Fruit fly (Drosophila melanogaster) whole organism, embryonic: ENCODE results near the gene CG13077.

Source experiments
- Atf3 ChIP-seq: fragments of 200-800 bp; sonication (Bioruptor generic); optimal IDR thresholded peaks from 3 replicates; lab custom pipeline; 2016; ENCODE audit warnings: missing biosample characterization, missing genetic modification characterization
- B-H2 ChIP-seq: fragments of 200-800 bp; sonication (Bioruptor generic); optimal IDR thresholded peaks from 2 replicates; lab custom pipeline; 2018; ENCODE audit warnings: missing biosample characterization, mild to moderate bottlenecking, missing genetic modification characterization
- Bdp1 ChIP-seq: fragments of 200-800 bp; sonication (Bioruptor generic); optimal IDR thresholded peaks from 3 replicates; lab custom pipeline; 2016; ENCODE audit warnings: missing biosample characterization, missing genetic modification characterization
- CG10431 ChIP-seq: fragments of 200-800 bp; sonication (Bioruptor generic); optimal IDR thresholded peaks from 3 replicates; lab custom pipeline; 2018; ENCODE audit warnings: missing biosample characterization, mild to moderate bottlenecking, missing genetic modification characterization
- CG10565 ChIP-seq: fragments of 200-800 bp; sonication (Bioruptor generic); optimal IDR thresholded peaks from 3 replicates; lab custom pipeline; 2016; ENCODE audit warnings: missing biosample characterization, mild to moderate bottlenecking, missing genetic modification characterization
- CG11247 ChIP-seq: fragments of 200-800 bp; sonication (Bioruptor generic); IDR thresholded peaks from 2 replicates; pipeline ENCODE4 v1.3.6; 2022; ENCODE audit warnings: missing biosample characterization, missing genetic modification characterization
- CG11696 ChIP-seq: fragments of 200-800 bp; sonication (Bioruptor generic); IDR thresholded peaks from 2 replicates; pipeline ENCODE4 v1.3.6; 2022; ENCODE audit warnings: missing biosample characterization, missing genetic modification characterization
- CG1233 ChIP-seq: fragments of 200-800 bp; sonication (Bioruptor generic); optimal IDR thresholded peaks from 4 replicates; lab custom pipeline; 2018; ENCODE audit warnings: missing biosample characterization, mild to moderate bottlenecking, missing genetic modification characterization
- CG12942 ChIP-seq: fragments of 200-800 bp; sonication (Bioruptor generic); optimal IDR thresholded peaks from 3 replicates; lab custom pipeline; 2016; ENCODE audit warnings: missing biosample characterization, missing genetic modification characterization
- CG13296 ChIP-seq: fragments of 200-800 bp; sonication (Bioruptor generic); optimal IDR thresholded peaks from 3 replicates; lab custom pipeline; 2018; ENCODE audit warnings: missing biosample characterization, mild to moderate bottlenecking, missing genetic modification characterization
- CG13894 ChIP-seq: fragments of 200-800 bp; sonication (Bioruptor generic); optimal IDR thresholded peaks from 3 replicates; lab custom pipeline; 2018; ENCODE audit warnings: missing biosample characterization, mild to moderate bottlenecking, missing genetic modification characterization, moderate library complexity
- CG15514 ChIP-seq: fragments of 200-800 bp; sonication (Bioruptor generic); optimal IDR thresholded peaks from 3 replicates; lab custom pipeline; 2017; ENCODE audit warnings: missing biosample characterization, missing genetic modification characterization, mild to moderate bottlenecking, moderate library complexity, missing genetic modification reagents
- CG15601 ChIP-seq: fragments of 200-800 bp; sonication (Bioruptor generic); optimal IDR thresholded peaks from 3 replicates; lab custom pipeline; 2019; ENCODE audit warnings: missing biosample characterization, mild to moderate bottlenecking, missing genetic modification characterization, moderate library complexity
- CG17829 ChIP-seq: fragments of 200-800 bp; optimal IDR thresholded peaks from 2 replicates; lab custom pipeline; 2019; ENCODE audit warnings: missing biosample characterization, mild to moderate bottlenecking, missing genetic modification characterization, moderate library complexity
- CG1792 ChIP-seq: fragments of 200-800 bp; sonication (Bioruptor generic); optimal IDR thresholded peaks from 2 replicates; lab custom pipeline; 2016; ENCODE audit warnings: missing biosample characterization, missing genetic modification characterization
- CG18619 ChIP-seq: fragments of 200-800 bp; sonication (Bioruptor generic); optimal IDR thresholded peaks from 3 replicates; lab custom pipeline; 2017; ENCODE audit warnings: missing biosample characterization, mild to moderate bottlenecking, missing genetic modification characterization
- CG2120 ChIP-seq: fragments of 200-800 bp; sonication (Bioruptor generic); optimal IDR thresholded peaks from 3 replicates; lab custom pipeline; 2016; ENCODE audit warnings: missing biosample characterization, missing genetic modification characterization
- CG31224 ChIP-seq: fragments of 200-800 bp; sonication (Bioruptor generic); IDR thresholded peaks from 2 replicates; pipeline ENCODE4 v1.3.6; 2022; ENCODE audit warnings: missing biosample characterization, missing genetic modification characterization
- CG31365 ChIP-seq: fragments of 200-800 bp; sonication (Bioruptor generic); optimal IDR thresholded peaks from 2 replicates; lab custom pipeline; 2018; ENCODE audit warnings: missing biosample characterization, mild to moderate bottlenecking, missing genetic modification characterization
- CG3281 ChIP-seq: fragments of 200-800 bp; sonication (Bioruptor generic); optimal IDR thresholded peaks from 3 replicates; lab custom pipeline; 2017; ENCODE audit warnings: missing biosample characterization, mild to moderate bottlenecking, missing genetic modification characterization
- CG33213 ChIP-seq: fragments of 200-800 bp; sonication (Bioruptor generic); optimal IDR thresholded peaks from 3 replicates; lab custom pipeline; 2016; ENCODE audit warnings: missing biosample characterization, missing genetic modification characterization
- CG43689 ChIP-seq: fragments of 200-800 bp; sonication (Bioruptor generic); IDR thresholded peaks from 2 replicates; pipeline ENCODE4 v1.3.6; 2022; ENCODE audit warnings: missing biosample characterization, missing genetic modification characterization
- CG4854 ChIP-seq: fragments of 200-800 bp; sonication (Bioruptor generic); optimal IDR thresholded peaks from 2 replicates; lab custom pipeline; 2016; ENCODE audit warnings: missing biosample characterization, missing genetic modification characterization, inconsistent platforms
- CG6689 ChIP-seq: fragments of 200-800 bp; sonication (Bioruptor generic); IDR thresholded peaks from 2 replicates; pipeline ENCODE4 v1.3.6; 2022; ENCODE audit warnings: missing biosample characterization, missing genetic modification characterization
- CG7372 ChIP-seq: fragments of 200-800 bp; sonication (Bioruptor generic); IDR thresholded peaks from 2 replicates; pipeline ENCODE4 v1.3.6; 2022; ENCODE audit warnings: missing biosample characterization, missing genetic modification characterization
- CrebB ChIP-seq: fragments of 200-800 bp; sonication (Bioruptor generic); optimal IDR thresholded peaks from 3 replicates; lab custom pipeline; 2018; ENCODE audit warnings: missing biosample characterization, mild to moderate bottlenecking, missing genetic modification characterization
- Fer1 ChIP-seq: fragments of 200-800 bp; sonication (Bioruptor generic); optimal IDR thresholded peaks from 2 replicates; lab custom pipeline; 2017; ENCODE audit warnings: missing biosample characterization, mild to moderate bottlenecking, missing genetic modification characterization
- HHEX ChIP-seq: fragments of 200-800 bp; sonication (Bioruptor generic); optimal IDR thresholded peaks from 3 replicates; lab custom pipeline; 2017; ENCODE audit warnings: missing biosample characterization, mild to moderate bottlenecking, missing genetic modification characterization, missing genetic modification reagents
- Hr39 ChIP-seq: fragments of >200 bp; optimal IDR thresholded peaks from 2 replicates; lab custom pipeline; 2017
- MTF-1 ChIP-seq: fragments of 200-800 bp; sonication (Bioruptor generic); optimal IDR thresholded peaks from 2 replicates; lab custom pipeline; 2018; ENCODE audit warnings: missing biosample characterization, mild to moderate bottlenecking, missing genetic modification characterization, borderline replicate concordance
- Mad ChIP-seq: fragments of 200-800 bp; sonication (Bioruptor generic); optimal IDR thresholded peaks from 2 replicates; lab custom pipeline; 2016; ENCODE audit warnings: missing biosample characterization, missing genetic modification characterization
- NC2β ChIP-seq: fragments of 200-800 bp; sonication (Bioruptor generic); optimal IDR thresholded peaks from 2 replicates; lab custom pipeline; 2016; ENCODE audit warnings: missing biosample characterization, missing genetic modification characterization
- NFAT ChIP-seq: fragments of 200-800 bp; sonication (Bioruptor generic); IDR thresholded peaks from 2 replicates; pipeline ENCODE4 v1.3.6; 2022; ENCODE audit warnings: missing biosample characterization, missing genetic modification characterization
- NK7.1 ChIP-seq: fragments of 200-800 bp; sonication (Bioruptor generic); optimal IDR thresholded peaks from 3 replicates; lab custom pipeline; 2016; ENCODE audit warnings: missing biosample characterization, missing genetic modification characterization
- PHDP ChIP-seq: fragments of 200-800 bp; sonication (Bioruptor generic); optimal IDR thresholded peaks from 3 replicates; lab custom pipeline; 2018; ENCODE audit warnings: missing biosample characterization, mild to moderate bottlenecking, missing genetic modification characterization, moderate library complexity
- Ravus ChIP-seq: fragments of 200-800 bp; sonication (Bioruptor generic); IDR thresholded peaks from 2 replicates; pipeline ENCODE4 v1.3.6; 2022; ENCODE audit warnings: missing biosample characterization, missing genetic modification characterization
- Usf ChIP-seq: fragments of 200-800 bp; sonication (Bioruptor generic); optimal IDR thresholded peaks from 2 replicates; lab custom pipeline; 2017; ENCODE audit warnings: missing genotype, missing biosample characterization, missing genetic modification characterization
- crol ChIP-seq: fragments of 200-800 bp; sonication (Bioruptor generic); IDR thresholded peaks from 2 replicates; pipeline ENCODE4 v1.3.6; 2022; ENCODE audit warnings: missing biosample characterization, missing genetic modification characterization
- gfzf ChIP-seq: fragments of 200-800 bp; sonication (Bioruptor generic); optimal IDR thresholded peaks from 2 replicates; lab custom pipeline; 2016; ENCODE audit warnings: missing biosample characterization, mild to moderate bottlenecking, missing genetic modification characterization, moderate library complexity
- gsb-n ChIP-seq: fragments of 200-800 bp; sonication (Bioruptor generic); optimal IDR thresholded peaks from 3 replicates; lab custom pipeline; 2018; ENCODE audit warnings: missing biosample characterization, mild to moderate bottlenecking, missing genetic modification characterization
- her ChIP-seq: fragments of 200-800 bp; sonication (Bioruptor generic); optimal IDR thresholded peaks from 2 replicates; lab custom pipeline; 2016; ENCODE audit warnings: missing biosample characterization, missing genetic modification characterization
- ind ChIP-seq: fragments of 200-800 bp; sonication (Bioruptor generic); optimal IDR thresholded peaks from 3 replicates; lab custom pipeline; 2016; ENCODE audit warnings: missing biosample characterization, missing genetic modification characterization
- kah ChIP-seq: fragments of 200-800 bp; sonication (Bioruptor generic); optimal IDR thresholded peaks from 2 replicates; lab custom pipeline; 2018; ENCODE audit warnings: missing biosample characterization, mild to moderate bottlenecking, missing genetic modification characterization
- lbe ChIP-seq: fragments of 200-800 bp; sonication (Bioruptor generic); optimal IDR thresholded peaks from 2 replicates; lab custom pipeline; 2016; ENCODE audit warnings: missing biosample characterization, mild to moderate bottlenecking, missing genetic modification characterization
- nerfin-1 ChIP-seq: fragments of 200-800 bp; sonication (Bioruptor generic); optimal IDR thresholded peaks from 3 replicates; lab custom pipeline; 2019; ENCODE audit warnings: missing biosample characterization, mild to moderate bottlenecking, missing genetic modification characterization, moderate library complexity
- nmo ChIP-seq: fragments of 200-800 bp; sonication (Bioruptor generic); optimal IDR thresholded peaks from 2 replicates; lab custom pipeline; 2018; ENCODE audit warnings: missing biosample characterization, mild to moderate bottlenecking, missing genetic modification characterization, moderate library complexity
- oc ChIP-seq: fragments of 200-800 bp; sonication (Bioruptor generic); optimal IDR thresholded peaks from 2 replicates; lab custom pipeline; 2018; ENCODE audit warnings: missing biosample characterization, mild to moderate bottlenecking, missing genetic modification characterization, moderate library complexity
- pho ChIP-seq: fragments of 200-800 bp; sonication (Bioruptor generic); optimal IDR thresholded peaks from 2 replicates; lab custom pipeline; 2016; ENCODE audit warnings: missing biosample characterization, missing genetic modification characterization
- repo ChIP-seq: fragments of 200-800 bp; sonication (Bioruptor generic); optimal IDR thresholded peaks from 2 replicates; lab custom pipeline; 2016; ENCODE audit warnings: missing biosample characterization, missing genetic modification characterization
- sna ChIP-seq: fragments of 200-800 bp; sonication (Bioruptor generic); IDR thresholded peaks from 2 replicates; pipeline ENCODE4 v1.3.6; 2022; ENCODE audit warnings: missing biosample characterization, missing genetic modification characterization; ENCODE audit not compliant: partially characterized antibody
- ssp ChIP-seq: fragments of 200-800 bp; sonication (Bioruptor generic); IDR thresholded peaks from 2 replicates; pipeline ENCODE4 v1.3.6; 2022; ENCODE audit warnings: missing biosample characterization, missing genetic modification characterization

CG13077 gene

DNA sequence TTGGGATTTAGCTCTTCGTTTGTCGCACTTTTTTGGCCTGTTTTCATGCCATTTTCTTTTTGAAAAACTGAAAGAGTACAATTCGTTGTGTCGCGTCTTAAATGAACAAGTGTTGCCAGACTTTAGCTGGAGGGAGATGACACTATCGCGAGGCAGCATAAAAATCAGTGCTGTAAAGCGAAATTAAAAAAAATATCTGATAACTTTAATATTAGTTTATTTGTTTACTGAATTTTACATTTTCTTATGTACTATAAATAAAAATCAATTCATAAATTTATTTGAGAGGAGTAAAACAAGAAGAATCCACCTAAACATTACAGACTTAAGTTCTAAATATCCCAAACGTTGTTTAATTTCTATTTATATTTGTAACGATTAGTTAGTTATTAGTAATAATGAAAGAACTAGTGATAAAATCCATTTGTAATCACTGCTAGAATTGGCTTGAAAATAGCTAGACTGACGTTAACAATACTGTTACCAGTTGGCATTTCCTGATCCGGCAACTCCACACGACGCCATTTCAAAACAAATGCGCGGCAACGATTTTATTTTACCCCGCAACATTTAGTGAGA, 11.6 kb downstream of the CG13077 start, which contains the start of the genes spi and msb1l (continued):
- TF ChIP-seq repo = no peak
- no peak for TF ChIP-seq CG10431 (GFP tag; lab: Kevin White, UChicago)
- TF ChIP-seq CG33213 = no peak
- TF ChIP-seq NC2β (GFP tag; lab: Kevin White, UChicago) = no peak
- peak; percentile 22 for TF ChIP-seq CG12942
- TF ChIP-seq HHEX = peak; percentile 4
- no peak for TF ChIP-seq CrebB (tag; lab: Kevin White, UChicago)
- no peak for TF ChIP-seq MTF-1 (GFP tag; lab: Kevin White, UChicago)
- peak; percentile 6 for TF ChIP-seq Mad (GFP tag; lab: Kevin White, UChicago)
- no peak for TF ChIP-seq Ravus (GFP tag; lab: Robert Waterston, UW)
- TF ChIP-seq B-H2 (GFP tag; lab: Kevin White, UChicago) = peak; percentile 71
- no peak for TF ChIP-seq oc (tag; lab: Kevin White, UChicago)
- no peak for TF ChIP-seq nerfin-1 (tag; lab: Kevin White, UChicago)
- no peak for TF ChIP-seq CG10565 (GFP tag; lab: Kevin White, UChicago)
- no peak for TF ChIP-seq kah
- TF ChIP-seq NFAT (GFP tag; lab: Robert Waterston, UW) = peak; percentile 10; the same call in 1 of the 2 replicates
- peak; percentile 62 for TF ChIP-seq ind (GFP tag; lab: Kevin White, UChicago)
- TF ChIP-seq CG6689 (GFP tag; lab: Robert Waterston, UW) = peak; percentile 22; the same call in 1 of the 2 replicates
- TF ChIP-seq CG18619 (GFP tag; lab: Kevin White, UChicago) = peak; percentile 52
- TF ChIP-seq her (GFP tag; lab: Kevin White, UChicago) = no peak
- peak; percentile 84 for TF ChIP-seq CG15514 (GFP tag; lab: Kevin White, UChicago)
- TF ChIP-seq Fer1 (GFP tag; lab: Kevin White, UChicago) = no peak
- TF ChIP-seq sna (GFP tag; lab: Robert Waterston, UW) = 0 out of 2 replicates have a peak, but pooled peaks have one; percentile 25
- peak; percentile 18; the same call in 1 of the 2 replicates for TF ChIP-seq CG31224 (GFP tag; lab: Robert Waterston, UW)
- peak; percentile 42 for TF ChIP-seq CG15601 (tag; lab: Kevin White, UChicago)
- no peak for TF ChIP-seq PHDP
- TF ChIP-seq gsb-n = peak; percentile 32
- no peak for TF ChIP-seq CG43689 (GFP tag; lab: Robert Waterston, UW)
- no peak for TF ChIP-seq Atf3 (GFP tag; lab: Kevin White, UChicago)
- TF ChIP-seq CG7372 (GFP tag; lab: Robert Waterston, UW) = no peak
- no peak for TF ChIP-seq CG1233 (GFP tag; lab: Kevin White, UChicago)
- no peak for TF ChIP-seq CG4854 (GFP tag; lab: Kevin White, UChicago)
- no peak for TF ChIP-seq pho
- no peak for TF ChIP-seq lbe (GFP tag; lab: Kevin White, UChicago)
- TF ChIP-seq gfzf (GFP tag; lab: Kevin White, UChicago) = peak; percentile 6
- no peak for TF ChIP-seq CG31365
- peak; percentile 82 for TF ChIP-seq nmo (GFP tag; lab: Kevin White, UChicago)
- TF ChIP-seq Bdp1 (GFP tag; lab: Kevin White, UChicago) = no peak
- TF ChIP-seq ssp (GFP tag; lab: Robert Waterston, UW) = 0 out of 2 replicates have a peak, but pooled peaks have one; percentile 36
- peak; percentile 38 for TF ChIP-seq CG3281 (GFP tag; lab: Kevin White, UChicago)
- TF ChIP-seq crol (GFP tag; lab: Robert Waterston, UW) = no peak
- peak; percentile 44 for TF ChIP-seq CG13894
- no peak for TF ChIP-seq CG11696
- TF ChIP-seq NK7.1 (GFP tag; lab: Kevin White, UChicago) = no peak
- peak; percentile 64 for TF ChIP-seq CG17829 (tag; lab: Kevin White, UChicago)
- TF ChIP-seq Usf (GFP tag; lab: Kevin White, UChicago) = peak; percentile 27
- TF ChIP-seq CG1792 (GFP tag; lab: Kevin White, UChicago) = no peak
- TF ChIP-seq CG11247 (GFP tag; lab: Robert Waterston, UW) = no peak
- TF ChIP-seq CG13296 (GFP tag; lab: Kevin White, UChicago) = no peak
- no peak for TF ChIP-seq Hr39 (lab: Kevin White, UChicago)
- peak; percentile 55 for TF ChIP-seq CG2120
